Worm (Caenorhabditis elegans) whole organism, early embryonic: ENCODE results near the gene immt-1.

ENCODE experiments used
- aly-1 ChIP-seq: sonication (generic microtip); optimal IDR thresholded peaks from 2 replicates; lab custom pipeline; 2016; ENCODE audit warnings: missing genetic modification characterization, missing compliant biosample characterization
- ama-1 ChIP-seq: fragments of 150-350 bp; optimal IDR thresholded peaks from 2 replicates; lab custom pipeline; 2014
- ceh-13 ChIP-seq: fragments of 200-800 bp; sonication (Bioruptor generic); optimal IDR thresholded peaks from 2 replicates; lab custom pipeline; 2018; ENCODE audit warnings: mild to moderate bottlenecking, missing genetic modification characterization, missing compliant biosample characterization
- ceh-36 ChIP-seq: sonication (generic microtip); optimal IDR thresholded peaks from 2 replicates; lab custom pipeline; 2016; ENCODE audit warnings: missing genetic modification characterization, inconsistent platforms, missing compliant biosample characterization
- hnd-1 ChIP-seq: sonication (generic microtip); optimal IDR thresholded peaks from 2 replicates; lab custom pipeline; 2016; ENCODE audit warnings: missing genetic modification characterization, missing compliant biosample characterization
- tra-4 ChIP-seq: sonication (generic microtip); optimal IDR thresholded peaks from 2 replicates; lab custom pipeline; 2017; ENCODE audit warnings: missing genetic modification characterization, missing compliant biosample characterization

- TF ChIP-seq ama-1 (lab: Kevin White, UChicago) (no peak), hnd-1 (tag; lab: Kevin White, UChicago) (no peak), tra-4 (tag; lab: Kevin White, UChicago) (no peak), ceh-13 (GFP tag; lab: Kevin White, UChicago) (no peak), ceh-36 (peak; percentile 82), aly-1 (tag; lab: Kevin White, UChicago) (no peak)
These were observed 17.9 kb upstream of the immt-1 start for ce11 chrX:2704768-2705486.
